Worm (Caenorhabditis elegans): ENCODE data around the gene abu-11.

Gene abu-11

DNA sequence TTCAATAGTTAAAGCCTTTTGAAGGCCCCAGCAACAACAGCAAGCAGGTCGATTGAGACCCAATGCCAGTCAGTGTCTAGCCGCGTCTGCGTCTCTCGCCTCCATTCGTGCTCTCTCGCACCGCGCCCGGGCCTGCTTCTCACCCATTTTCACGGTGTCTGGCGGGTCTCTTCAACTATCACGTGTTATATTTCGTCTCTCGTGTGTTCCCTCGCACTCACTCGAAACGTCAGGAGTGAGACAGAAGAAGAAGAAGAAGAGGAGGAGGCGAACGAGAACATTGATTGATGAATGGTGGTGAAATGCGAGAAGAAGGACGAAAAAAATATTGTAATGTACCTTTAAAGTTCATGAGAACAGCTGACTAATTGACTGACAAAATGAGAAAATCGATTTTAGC lies 26.9 kb upstream of the abu-11 start:
- TF ChIP-seq ets-4 (tag; optimal IDR thresholded peaks at IDR 0.05) (peak; percentile 39), nfya-1 (tag; optimal IDR thresholded peaks at IDR 0.05) (peak; percentile 67), unc-42 (tag; optimal IDR thresholded peaks at IDR 0.05) (peak; percentile 29), lim-6 (tag; optimal IDR thresholded peaks at IDR 0.05) (no peak), rnt-1 (tag; optimal IDR thresholded peaks at IDR 0.05) (peak; percentile 41), ttx-3 (tag; optimal IDR thresholded peaks at IDR 0.05) (no peak), ref-2 (tag; optimal IDR thresholded peaks at IDR 0.05) (peak; percentile 35), ahr-1 (tag; optimal IDR thresholded peaks at IDR 0.05) (no peak), ceh-2 (tag; optimal IDR thresholded peaks at IDR 0.05) (peak; percentile 38), ceh-19 (GFP tag; optimal IDR thresholded peaks at IDR 0.05) (peak; percentile 10), ceh-45 (GFP tag; IDR thresholded peaks at IDR 0.05) (no peak), hlh-8 (tag; optimal IDR thresholded peaks at IDR 0.05) (peak; percentile 1), nhr-11 (tag; optimal IDR thresholded peaks at IDR 0.05) (no peak), ceh-6 (GFP tag; optimal IDR thresholded peaks at IDR 0.05) (peak; percentile 8), ceh-34 (tag; optimal IDR thresholded peaks at IDR 0.05) (peak; percentile 69), npax-4 (tag; optimal IDR thresholded peaks at IDR 0.05) (no peak), Y22D7AL.16 (tag; optimal IDR thresholded peaks at IDR 0.05) (no peak), ceh-31 (tag; optimal IDR thresholded peaks at IDR 0.05) (peak; percentile 69), unc-55 (GFP tag; optimal IDR thresholded peaks at IDR 0.05) (peak; percentile 83), unc-86 (tag; optimal IDR thresholded peaks at IDR 0.05) (no peak), nhr-232 (tag; optimal IDR thresholded peaks at IDR 0.05) (peak; percentile 17), sdc-2 (tag; optimal IDR thresholded peaks at IDR 0.05) (peak; percentile 18), ceh-18 (tag; optimal IDR thresholded peaks at IDR 0.05) (peak; percentile 58), syd-9 (tag; optimal IDR thresholded peaks at IDR 0.05) (no peak), hlh-30 (tag; optimal IDR thresholded peaks at IDR 0.05; ENCODE audit: insufficient read depth) (peak; percentile 97), tbx-2 (tag; optimal IDR thresholded peaks at IDR 0.05) (peak; percentile 64), F13H6.1 (tag; optimal IDR thresholded peaks at IDR 0.05) (peak; percentile 2), fax-1 (tag; optimal IDR thresholded peaks at IDR 0.05) (peak; percentile 31), pros-1 (tag; optimal IDR thresholded peaks at IDR 0.05) (peak; percentile 45)

DNA sequence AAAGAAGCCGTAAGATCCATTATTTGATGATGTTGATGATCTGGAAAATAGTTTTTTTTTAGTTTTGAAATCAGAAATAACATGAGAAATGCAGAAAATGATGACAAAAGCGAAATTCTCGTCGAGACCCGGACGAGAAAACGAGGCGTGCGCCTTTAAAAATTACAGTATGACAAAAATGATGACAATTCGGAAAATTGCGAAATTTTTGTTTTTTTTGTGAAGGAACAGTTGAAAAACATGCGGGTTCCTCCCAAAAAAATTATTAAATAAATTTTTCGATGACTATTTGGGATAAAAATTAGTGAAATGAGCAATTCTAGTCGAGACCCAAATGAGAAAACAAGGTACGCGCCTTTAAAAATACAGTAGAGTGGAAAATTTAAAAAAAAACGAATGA lies 26.2 kb upstream of the abu-11 start, which contains the start of gene ubxn-3:
Gene ubxn-3, minus strand, starts transcription at position 66 of the 400 bp plus-strand sequence.
- TF ChIP-seq ceh-31 (tag; optimal IDR thresholded peaks at IDR 0.05), result no peak
- no peak for TF ChIP-seq ceh-48 (tag; optimal IDR thresholded peaks at IDR 0.05)
- TF ChIP-seq lim-6 (tag; optimal IDR thresholded peaks at IDR 0.05), result no peak
- no peak for TF ChIP-seq ceh-24 (tag; optimal IDR thresholded peaks at IDR 0.05)
- TF ChIP-seq ztf-16 (tag; optimal IDR thresholded peaks at IDR 0.05), result no peak
- TF ChIP-seq odd-2 (tag; optimal IDR thresholded peaks at IDR 0.05), result no peak

DNA sequence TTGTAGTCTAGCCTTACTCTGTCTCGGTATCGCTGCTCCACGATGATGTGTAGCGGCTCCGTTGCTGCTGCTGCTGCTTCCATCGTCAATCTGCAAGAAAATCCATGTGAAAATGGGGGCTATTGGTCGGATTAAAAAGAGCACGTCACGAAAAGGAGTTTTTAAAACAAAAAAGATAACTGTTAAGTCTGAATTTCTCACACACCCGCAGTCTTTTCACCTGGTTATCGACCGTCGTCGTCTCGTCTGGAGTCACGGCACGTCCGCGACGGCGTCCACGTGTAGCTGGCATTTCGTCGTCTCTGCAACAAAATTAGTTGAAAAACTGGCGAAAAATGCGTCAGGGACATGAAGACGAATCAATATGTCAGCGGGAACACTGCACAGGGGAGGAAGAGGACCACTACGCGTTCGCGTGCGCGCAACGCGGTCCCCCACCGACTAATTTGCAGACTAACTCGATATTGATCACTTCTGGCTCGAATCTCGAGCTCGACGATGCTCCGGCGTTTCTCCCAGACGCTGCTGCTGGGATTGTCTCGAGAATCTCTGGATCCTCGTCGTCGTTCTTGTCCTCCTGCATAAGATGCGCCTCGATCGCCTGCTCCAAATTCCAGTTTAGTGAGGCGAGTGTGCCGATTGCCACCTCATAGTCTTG lies 25.6 kb upstream of the abu-11 start:
- TF ChIP-seq ceh-30 (tag; optimal IDR thresholded peaks at IDR 0.05) (no peak), ceh-34 (tag; optimal IDR thresholded peaks at IDR 0.05) (no peak), hlh-30 (tag; optimal IDR thresholded peaks at IDR 0.05; ENCODE audit: insufficient read depth) (no peak), ceh-45 (GFP tag; IDR thresholded peaks at IDR 0.05) (no peak), ceh-2 (tag; optimal IDR thresholded peaks at IDR 0.05) (no peak), lim-6 (tag; optimal IDR thresholded peaks at IDR 0.05) (no peak), nhr-11 (tag; optimal IDR thresholded peaks at IDR 0.05) (no peak), unc-86 (tag; optimal IDR thresholded peaks at IDR 0.05) (no peak), ceh-24 (tag; optimal IDR thresholded peaks at IDR 0.05) (no peak), tbx-7 (tag; optimal IDR thresholded peaks at IDR 0.05) (no peak), fkh-6 (tag; optimal IDR thresholded peaks at IDR 0.05) (no peak), C38D4.7 (GFP tag; optimal IDR thresholded peaks at IDR 0.05) (no peak), T23F11.4 (GFP tag; optimal IDR thresholded peaks at IDR 0.05) (no peak), ztf-16 (tag; optimal IDR thresholded peaks at IDR 0.05) (no peak), rnt-1 (tag; optimal IDR thresholded peaks at IDR 0.05) (no peak), hlh-13 (GFP tag; optimal IDR thresholded peaks at IDR 0.05) (no peak), hlh-15 (tag; optimal IDR thresholded peaks at IDR 0.05) (no peak), sox-4 (tag; optimal IDR thresholded peaks at IDR 0.05) (no peak), hlh-6 (tag; optimal IDR thresholded peaks at IDR 0.05) (no peak), fax-1 (tag; optimal IDR thresholded peaks at IDR 0.05) (no peak)

Measured in whole organism, late embryonic.